Fruit fly (Drosophila melanogaster) whole organism, pupa: ENCODE data around the gene CG14424.

Source experiments
- CG10348 ChIP-seq: fragments of 200-800 bp; sonication (Bioruptor generic); IDR thresholded peaks from 2 replicates; pipeline ENCODE4 v1.3.6; 2022; ENCODE audit warnings: missing biosample characterization, missing genetic modification characterization
- CG12605 ChIP-seq: fragments of 200-800 bp; sonication (Bioruptor generic); IDR thresholded peaks from 2 replicates; pipeline ENCODE4 v1.3.6; 2022; ENCODE audit warnings: missing biosample characterization, missing genetic modification characterization
- CG8301 ChIP-seq: fragments of 200-800 bp; sonication (Bioruptor generic); optimal IDR thresholded peaks from 2 replicates; lab custom pipeline; 2018; ENCODE audit warnings: missing biosample characterization, mild to moderate bottlenecking, missing genetic modification characterization
- EcR ChIP-seq: fragments of 200-800 bp; sonication (Bioruptor generic); optimal IDR thresholded peaks from 3 replicates; lab custom pipeline; 2019; ENCODE audit warnings: missing biosample characterization, missing genetic modification characterization, mild to moderate bottlenecking, moderate library complexity, missing genetic modification reagents
- Ets98B ChIP-seq: fragments of 200-800 bp; sonication (Bioruptor generic); IDR thresholded peaks from 2 replicates; pipeline ENCODE4 v1.3.6; 2022; ENCODE audit warnings: missing biosample characterization, missing genetic modification characterization
- Pif1B ChIP-seq: fragments of 200-800 bp; sonication (Bioruptor generic); optimal IDR thresholded peaks from 3 replicates; lab custom pipeline; 2016; ENCODE audit warnings: missing biosample characterization, missing genetic modification characterization
- gl ChIP-seq: fragments of 200-800 bp; sonication (Bioruptor generic); optimal IDR thresholded peaks from 2 replicates; lab custom pipeline; 2018; ENCODE audit warnings: missing biosample characterization, mild to moderate bottlenecking, missing genetic modification characterization

DNA sequence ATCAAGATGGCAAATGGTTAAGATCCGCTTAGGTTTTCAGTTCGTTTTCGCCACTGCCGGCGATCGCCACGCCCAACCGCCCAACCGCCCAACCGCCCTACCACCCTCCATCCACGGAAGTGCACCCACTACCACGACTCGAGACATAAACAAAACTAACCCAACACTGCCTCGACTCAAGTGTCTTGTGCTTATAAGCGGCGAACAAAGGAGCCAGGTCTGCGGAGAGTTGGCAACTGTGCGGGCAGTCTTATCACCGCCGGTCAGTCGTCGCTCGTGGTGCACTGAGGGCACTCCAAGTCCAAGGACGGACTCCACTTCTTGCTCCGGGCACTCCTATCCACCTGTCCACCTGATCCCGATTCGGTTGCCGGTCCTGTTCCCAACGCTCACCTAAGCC lies 36.6 kb downstream of the CG14424 start, which contains the start of gene CG3526:
- TF ChIP-seq Pif1B (GFP tag; lab: Kevin White, UChicago) (no peak), CG10348 (GFP tag; lab: Robert Waterston, UW) (no peak), Ets98B (GFP tag; lab: Robert Waterston, UW) (no peak), gl (tag; lab: Kevin White, UChicago) (no peak), CG12605 (GFP tag; lab: Robert Waterston, UW) (no peak), EcR (GFP tag; lab: Kevin White, UChicago) (no peak), CG8301 (tag; lab: Kevin White, UChicago) (no peak)
